Worm (Caenorhabditis elegans): ENCODE data around the gene sqv-6.

DNA sequence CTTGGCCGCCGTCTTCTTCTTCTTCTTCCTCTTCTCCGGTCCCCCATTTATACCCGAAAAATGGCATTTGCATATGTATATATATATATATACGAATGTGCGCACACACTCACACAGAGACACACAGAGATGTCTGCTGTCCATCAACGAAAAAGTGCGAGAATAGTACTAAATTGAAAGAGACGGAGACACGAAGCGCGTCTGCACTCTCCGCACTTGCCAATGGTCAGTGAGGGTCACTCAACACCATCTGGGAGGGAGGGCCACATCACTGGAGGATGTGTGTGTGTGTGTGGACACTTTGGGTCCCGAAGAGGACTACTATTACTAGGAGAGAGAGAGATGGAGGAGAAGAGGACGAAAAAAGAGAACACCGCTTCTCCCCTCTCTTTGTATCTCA is 10.6 kb upstream of the sqv-6 start:
- TF ChIP-seq sox-4 (tag; optimal IDR thresholded peaks at IDR 0.05) (no peak), ref-2 (tag; optimal IDR thresholded peaks at IDR 0.05) (peak; percentile 54), ahr-1 (tag; optimal IDR thresholded peaks at IDR 0.05) (no peak), dmd-4 (tag; optimal IDR thresholded peaks at IDR 0.05; ENCODE audit: borderline replicate concordance) (no peak), F13H6.1 (tag; optimal IDR thresholded peaks at IDR 0.05) (peak; percentile 69), eyg-1 (tag; optimal IDR thresholded peaks at IDR 0.05) (peak; percentile 49), fkh-6 (tag; optimal IDR thresholded peaks at IDR 0.05) (no peak), ets-4 (tag; optimal IDR thresholded peaks at IDR 0.05) (no peak), pqm-1 (tag; optimal IDR thresholded peaks at IDR 0.05) (no peak), tbx-2 (tag; optimal IDR thresholded peaks at IDR 0.05) (peak; percentile 30)
